Fruit fly (Drosophila melanogaster) whole organism, embryonic: ENCODE measurements around the gene CG9799.
A peak's percentile ranks its signal among the peaks of the same experiment; 100 is the strongest.

Experiments
- Awh ChIP-seq: fragments of 200-800 bp; sonication (Bioruptor generic); IDR thresholded peaks from 2 replicates; pipeline ENCODE4, ENCODE4 v1.3.6; 2022; ENCODE audit warnings: missing biosample characterization, missing genetic modification characterization
- Bdp1 ChIP-seq: fragments of 200-800 bp; sonication (Bioruptor generic); optimal IDR thresholded peaks from 3 replicates; lab custom pipeline; 2016; ENCODE audit warnings: missing biosample characterization, missing genetic modification characterization
- Blimp-1 ChIP-seq: fragments of 200-800 bp; sonication (Bioruptor generic); optimal IDR thresholded peaks from 3 replicates; lab custom pipeline; 2018; ENCODE audit warnings: missing biosample characterization, missing genetic modification characterization, mild to moderate bottlenecking, moderate library complexity, missing genetic modification reagents
- BtbVII ChIP-seq: fragments of 200-800 bp; sonication (Bioruptor generic); optimal IDR thresholded peaks from 3 replicates; lab custom pipeline; 2017; ENCODE audit warnings: missing biosample characterization, mild to moderate bottlenecking, missing genetic modification characterization
- CG11504 ChIP-seq: fragments of 200-800 bp; sonication (Bioruptor generic); optimal IDR thresholded peaks from 3 replicates; lab custom pipeline; 2019; ENCODE audit warnings: missing biosample characterization, mild to moderate bottlenecking, missing genetic modification characterization, moderate library complexity
- CG1529 ChIP-seq: fragments of 200-800 bp; sonication (Bioruptor generic); optimal IDR thresholded peaks from 3 replicates; lab custom pipeline; 2018; ENCODE audit warnings: missing biosample characterization, missing genetic modification characterization
- CG1602 ChIP-seq: fragments of 200-800 bp; sonication (Bioruptor generic); optimal IDR thresholded peaks from 3 replicates; lab custom pipeline; 2016; ENCODE audit warnings: missing biosample characterization, missing genetic modification characterization
- CG17612 ChIP-seq: fragments of 200-800 bp; sonication (Bioruptor generic); IDR thresholded peaks from 2 replicates; pipeline ENCODE4 v1.3.6; 2022; ENCODE audit warnings: missing biosample characterization, missing genetic modification characterization
- CG2875 ChIP-seq: fragments of 200-800 bp; sonication (Bioruptor generic); optimal IDR thresholded peaks from 2 replicates; lab custom pipeline; 2017; ENCODE audit warnings: missing biosample characterization, mild to moderate bottlenecking, missing genetic modification characterization, missing genetic modification reagents
- CG30020 ChIP-seq: fragments of 200-800 bp; optimal IDR thresholded peaks from 2 replicates; lab custom pipeline; 2019; ENCODE audit warnings: missing biosample characterization, mild to moderate bottlenecking, missing genetic modification characterization, moderate library complexity
- CG4404 ChIP-seq: fragments of 200-800 bp; sonication (Bioruptor generic); IDR thresholded peaks from 2 replicates; pipeline ENCODE4 v1.3.6; 2022; ENCODE audit warnings: missing biosample characterization, missing genetic modification characterization
- CG6813 ChIP-seq: fragments of 200-800 bp; sonication (Bioruptor generic); optimal IDR thresholded peaks from 2 replicates; lab custom pipeline; 2017; ENCODE audit warnings: missing biosample characterization, missing genetic modification characterization, mild to moderate bottlenecking, moderate library complexity, missing genetic modification reagents
- CG7271 ChIP-seq: fragments of 200-800 bp; sonication (Bioruptor generic); optimal IDR thresholded peaks from 2 replicates; lab custom pipeline; 2018; ENCODE audit warnings: missing biosample characterization, mild to moderate bottlenecking, missing genetic modification characterization, moderate library complexity
- CG7372 ChIP-seq: fragments of 200-800 bp; sonication (Bioruptor generic); IDR thresholded peaks from 2 replicates; pipeline ENCODE4 v1.3.6; 2022; ENCODE audit warnings: missing biosample characterization, missing genetic modification characterization
- CG8281 ChIP-seq: fragments of 200-800 bp; sonication (Bioruptor generic); optimal IDR thresholded peaks from 2 replicates; lab custom pipeline; 2018; ENCODE audit warnings: missing biosample characterization, mild to moderate bottlenecking, missing genetic modification characterization, moderate library complexity
- CG8359 ChIP-seq: fragments of 200-800 bp; sonication (Bioruptor generic); optimal IDR thresholded peaks from 2 replicates; lab custom pipeline; 2017; ENCODE audit warnings: missing biosample characterization, mild to moderate bottlenecking, missing genetic modification characterization, borderline replicate concordance
- CG9215 ChIP-seq: fragments of 200-800 bp; sonication (Bioruptor generic); IDR thresholded peaks from 2 replicates; pipeline ENCODE4 v1.3.6; 2022; ENCODE audit warnings: missing biosample characterization, missing genetic modification characterization
- CG9609 ChIP-seq: fragments of 200-800 bp; sonication (Bioruptor generic); optimal IDR thresholded peaks from 3 replicates; lab custom pipeline; 2016; ENCODE audit warnings: missing biosample characterization, missing genetic modification characterization
- CkIIα-i1 ChIP-seq: fragments of 200-800 bp; sonication (Bioruptor generic); IDR thresholded peaks from 2 replicates; pipeline ENCODE4 v1.3.6; 2022; ENCODE audit warnings: missing biosample characterization, missing genetic modification characterization
- E2f2 ChIP-seq: fragments of 200-800 bp; sonication (Bioruptor generic); IDR thresholded peaks from 2 replicates; pipeline ENCODE4 v1.3.6; 2022; ENCODE audit warnings: missing biosample characterization, missing genetic modification characterization
- Fer1 ChIP-seq: fragments of 200-800 bp; sonication (Bioruptor generic); optimal IDR thresholded peaks from 2 replicates; lab custom pipeline; 2017; ENCODE audit warnings: missing biosample characterization, mild to moderate bottlenecking, missing genetic modification characterization
- H2.0 ChIP-seq: fragments of 200-800 bp; sonication (Bioruptor generic); IDR thresholded peaks from 2 replicates; pipeline ENCODE4 v1.3.6; 2022; ENCODE audit warnings: missing biosample characterization, missing genetic modification characterization
- HmgZ ChIP-seq: fragments of 200-800 bp; sonication (Bioruptor generic); optimal IDR thresholded peaks from 2 replicates; lab custom pipeline; 2018; ENCODE audit warnings: missing biosample characterization, mild to moderate bottlenecking, missing genetic modification characterization
- Hr51 ChIP-seq, 2 experiments: fragments of 200-800 bp; sonication (Bioruptor generic); optimal IDR thresholded peaks; 2 replicates in 1 of 2; 3 replicates in 1 of 2; lab custom pipeline; 2016 to 2018; ENCODE audit warnings: missing biosample characterization in 2 of 2, missing genetic modification characterization in 2 of 2, mild to moderate bottlenecking in 1 of 2, moderate library complexity in 1 of 2
- Lhr ChIP-seq: fragments of 200-800 bp; sonication (Bioruptor generic); optimal IDR thresholded peaks from 3 replicates; lab custom pipeline; 2017; ENCODE audit warnings: mild to moderate bottlenecking, missing biosample characterization, missing genetic modification reagents, missing genetic modification characterization
- Mad ChIP-seq: fragments of 200-800 bp; sonication (Bioruptor generic); optimal IDR thresholded peaks from 2 replicates; lab custom pipeline; 2016; ENCODE audit warnings: missing biosample characterization, missing genetic modification characterization
- NC2α ChIP-seq: fragments of 200-800 bp; sonication (Bioruptor generic); optimal IDR thresholded peaks from 2 replicates; lab custom pipeline; 2016; ENCODE audit warnings: missing biosample characterization, missing genetic modification characterization
- Neu2 ChIP-seq: fragments of 200-800 bp; sonication (Bioruptor generic); optimal IDR thresholded peaks from 3 replicates; lab custom pipeline; 2016; ENCODE audit warnings: missing biosample characterization, missing genetic modification characterization, borderline replicate concordance
- Nf-YB ChIP-seq: fragments of 200-800 bp; sonication (Bioruptor generic); optimal IDR thresholded peaks from 3 replicates; lab custom pipeline; 2019; ENCODE audit warnings: missing biosample characterization, mild to moderate bottlenecking, missing genetic modification characterization, moderate library complexity
- Opbp ChIP-seq: fragments of 200-800 bp; sonication (Bioruptor generic); IDR thresholded peaks from 3 replicates; pipeline ENCODE4 v1.3.6; 2022; ENCODE audit warnings: missing biosample characterization, missing genetic modification characterization; ENCODE audit not compliant: partially characterized antibody
- Poxn ChIP-seq: fragments of 200-800 bp; sonication (Bioruptor generic); IDR thresholded peaks from 2 replicates; pipeline ENCODE4 v1.3.6; 2022; ENCODE audit warnings: missing biosample characterization, missing genetic modification characterization
- emc ChIP-seq: fragments of 200-800 bp; sonication (Bioruptor generic); optimal IDR thresholded peaks from 2 replicates; lab custom pipeline; 2016; ENCODE audit warnings: missing biosample characterization, missing genetic modification characterization
- klu ChIP-seq: fragments of 200-800 bp; sonication (Bioruptor generic); IDR thresholded peaks from 2 replicates; pipeline ENCODE4 v1.3.6; 2022; ENCODE audit warnings: missing biosample characterization, missing genetic modification characterization
- lov ChIP-seq, 2 experiments: fragments of 200-800 bp in 1 of 2; fragments of >200 bp in 1 of 2; sonication (Bioruptor generic) in 1 of 2; IDR thresholded peaks in 1 of 2; optimal IDR thresholded peaks in 1 of 2; 2 replicates in 1 of 2; 3 replicates in 1 of 2; pipeline versions ENCODE4 v1.3.6 to Lab custom; 2017 to 2022; ENCODE audit warnings: missing biosample characterization in 1 of 2, missing genetic modification characterization in 1 of 2
- nmo ChIP-seq: fragments of 200-800 bp; sonication (Bioruptor generic); optimal IDR thresholded peaks from 2 replicates; lab custom pipeline; 2018; ENCODE audit warnings: missing biosample characterization, mild to moderate bottlenecking, missing genetic modification characterization, moderate library complexity
- onecut ChIP-seq: fragments of 200-800 bp; sonication (Bioruptor generic); IDR thresholded peaks from 2 replicates; pipeline ENCODE4 v1.3.6; 2022; ENCODE audit warnings: missing biosample characterization, missing genetic modification characterization
- p53 ChIP-seq: fragments of 200-800 bp; sonication (Bioruptor generic); optimal IDR thresholded peaks from 2 replicates; lab custom pipeline; 2016; ENCODE audit warnings: missing biosample characterization, missing genetic modification characterization
- pan ChIP-seq, 4 experiments: fragments of >200 bp in 3 of 4; fragments of 200-800 bp in 1 of 4; sonication (Bioruptor generic) in 1 of 4; optimal IDR thresholded peaks in 3 of 4; IDR thresholded peaks in 1 of 4; 2 replicates each; pipeline versions ENCODE4 v1.3.6 to Lab custom; 2017 to 2022; ENCODE audit warnings: missing biosample characterization in 2 of 4, missing genetic modification characterization in 2 of 4, mixed read lengths in 1 of 4
- phol ChIP-seq: fragments of 200-800 bp; sonication (Bioruptor generic); optimal IDR thresholded peaks from 3 replicates; lab custom pipeline; 2018; ENCODE audit warnings: missing biosample characterization, mild to moderate bottlenecking, missing genetic modification characterization, moderate library complexity
- prd ChIP-seq, 3 experiments: fragments of >200 bp in 2 of 3; fragments of 200-800 bp in 1 of 3; sonication (Bioruptor generic) in 1 of 3; optimal IDR thresholded peaks in 2 of 3; IDR thresholded peaks in 1 of 3; 2 replicates in 2 of 3; 3 replicates in 1 of 3; pipeline versions ENCODE4 v1.3.6 to Lab custom; 2017 to 2022; ENCODE audit warnings: missing biosample characterization in 1 of 3, missing genetic modification characterization in 1 of 3
- run ChIP-seq: fragments of 200-800 bp; sonication (Bioruptor generic); optimal IDR thresholded peaks from 3 replicates; lab custom pipeline; 2018; ENCODE audit warnings: missing biosample characterization, mild to moderate bottlenecking, missing genetic modification characterization
- scrt ChIP-seq: fragments of 200-800 bp; sonication (Bioruptor generic); optimal IDR thresholded peaks from 2 replicates; lab custom pipeline; 2018; ENCODE audit warnings: missing biosample characterization, mild to moderate bottlenecking, missing genetic modification characterization, moderate library complexity
- tgo ChIP-seq: fragments of 200-800 bp; sonication (Bioruptor generic); IDR thresholded peaks from 3 replicates; pipeline ENCODE4 v1.3.6; 2022; ENCODE audit warnings: missing biosample characterization, missing genetic modification characterization
- tio ChIP-seq: fragments of 200-800 bp; sonication (Bioruptor generic); optimal IDR thresholded peaks from 2 replicates; lab custom pipeline; 2017; ENCODE audit warnings: missing biosample characterization, missing genetic modification characterization, inconsistent platforms
- toy ChIP-seq: fragments of 200-800 bp; sonication (Bioruptor generic); IDR thresholded peaks from 2 replicates; pipeline ENCODE4 v1.3.6; 2022; ENCODE audit warnings: missing biosample characterization, missing genetic modification characterization
- zfh2 ChIP-seq: fragments of 200-800 bp; sonication (Bioruptor generic); optimal IDR thresholded peaks from 2 replicates; lab custom pipeline; 2016; ENCODE audit warnings: missing biosample characterization, missing genetic modification characterization

The CG9799 gene

DNA sequence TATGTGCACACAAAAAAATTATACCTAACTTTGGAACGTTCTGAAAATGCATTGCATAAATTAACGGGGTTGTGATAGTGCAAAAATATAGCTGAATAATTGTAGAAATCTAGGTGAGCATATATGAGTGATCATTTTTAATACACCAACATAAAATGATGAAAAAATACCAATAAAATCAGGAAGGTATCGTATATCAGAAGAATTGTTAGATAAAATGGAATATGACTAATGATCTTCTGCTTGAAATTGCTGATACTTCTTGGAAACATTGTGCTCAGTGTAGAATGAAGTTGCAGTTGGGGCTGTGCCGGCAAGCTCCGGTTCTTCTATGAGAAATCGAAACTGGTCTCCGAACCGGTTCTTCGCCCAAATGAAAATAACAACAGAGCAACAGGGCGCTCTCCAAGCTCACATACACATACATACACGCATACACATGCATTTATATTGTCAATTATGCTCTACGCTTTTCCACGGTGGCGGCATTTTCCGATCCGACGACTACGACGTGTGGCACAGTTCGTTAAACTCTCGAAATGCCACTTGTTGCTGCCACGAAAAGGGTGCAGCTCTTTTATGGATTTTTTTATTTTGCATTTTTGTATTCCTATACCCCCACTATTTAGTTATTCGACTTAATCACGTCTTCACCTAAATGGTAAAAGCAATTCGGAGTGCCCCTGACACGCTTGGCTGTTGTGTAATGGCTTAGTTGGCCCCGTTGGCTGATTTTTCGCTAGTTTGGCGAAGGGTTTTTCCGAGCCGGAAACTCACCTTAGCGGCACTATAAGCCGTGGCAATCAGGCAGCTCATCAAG, 12.6 kb upstream of the CG9799 start (continued):
- peak; percentile 73 for TF ChIP-seq CG6813 (GFP tag; lab: Kevin White, UChicago)
- peak; percentile 80 for TF ChIP-seq Mad (GFP tag; lab: Kevin White, UChicago)
- peak; percentile 86 to 93 for TF ChIP-seq Hr51 (GFP tag; optimal IDR thresholded peaks at IDR 0.05; lab: Kevin White, UChicago)
- TF ChIP-seq CG2875 (GFP tag; lab: Kevin White, UChicago) = peak; percentile 86
- TF ChIP-seq H2.0 = peak; percentile 79
- TF ChIP-seq CG17612 = peak; percentile 54
- TF ChIP-seq CG8359 (GFP tag; lab: Kevin White, UChicago) = peak; percentile 68
- TF ChIP-seq run = peak; percentile 73
- peak; percentile 69 for TF ChIP-seq CG30020
- peak; percentile 90 for TF ChIP-seq CG11504 (tag; lab: Kevin White, UChicago)
- peak; percentile 77 for TF ChIP-seq CG8281 (tag; lab: Kevin White, UChicago)
- peak; percentile 79 for TF ChIP-seq CG9215 (GFP tag; lab: Robert Waterston, UW)
- TF ChIP-seq zfh2 = peak; percentile 86
- TF ChIP-seq scrt (GFP tag; lab: Kevin White, UChicago) = peak; percentile 42
- peak; percentile 80 for TF ChIP-seq NC2α (GFP tag; lab: Kevin White, UChicago)
- peak; percentile 31 for TF ChIP-seq emc (GFP tag; lab: Kevin White, UChicago)
- TF ChIP-seq CG7372 (GFP tag; lab: Robert Waterston, UW) = peak; percentile 79
- peak; percentile 79 for TF ChIP-seq p53 (GFP tag; lab: Kevin White, UChicago)
- TF ChIP-seq tgo (GFP tag; lab: Robert Waterston, UW) = peak; percentile 88
- peak; percentile 90 for TF ChIP-seq HmgZ (tag; lab: Kevin White, UChicago)
- peak; percentile 39; the same call in 1 of the 2 replicates for TF ChIP-seq Poxn (GFP tag; lab: Robert Waterston, UW)
- no peak for TF ChIP-seq prd (optimal IDR thresholded peaks at IDR 0.05; lab: Kevin White, UChicago)
- peak; percentile 89 for TF ChIP-seq prd (GFP tag; IDR thresholded peaks at IDR 0.05; lab: Robert Waterston, UW)
- peak; percentile 68 for TF ChIP-seq E2f2 (GFP tag; lab: Robert Waterston, UW)
- TF ChIP-seq CG1529 (GFP tag; lab: Kevin White, UChicago) = peak; percentile 89
- peak; percentile 92 for TF ChIP-seq Blimp-1
- peak; percentile 81 for TF ChIP-seq klu (GFP tag; lab: Robert Waterston, UW)
- peak; percentile 9 for TF ChIP-seq Neu2 (GFP tag; lab: Kevin White, UChicago)
- peak; percentile 53; the same call in 1 of the 2 replicates for TF ChIP-seq toy (GFP tag; lab: Robert Waterston, UW)
- TF ChIP-seq phol (tag; lab: Kevin White, UChicago) = peak; percentile 92
- TF ChIP-seq Opbp = no peak
- TF ChIP-seq Fer1 (GFP tag; lab: Kevin White, UChicago) = peak; percentile 82
- peak; percentile 79 for TF ChIP-seq Bdp1 (GFP tag; lab: Kevin White, UChicago)
- 0 out of 2 replicates have a peak, but pooled peaks have one; percentile 21 for TF ChIP-seq CkIIα-i1
- peak; percentile 80 for TF ChIP-seq CG4404 (GFP tag; lab: Robert Waterston, UW)
- TF ChIP-seq pan (optimal IDR thresholded peaks at IDR 0.05; lab: Kevin White, UChicago) = no peak
- TF ChIP-seq pan (GFP tag; optimal IDR thresholded peaks at IDR 0.05 in 1 of 2, IDR thresholded peaks at IDR 0.05 in 1 of 2) = peak in 1 of 2 experiments; percentile 83
- TF ChIP-seq BtbVII (GFP tag; lab: Kevin White, UChicago) = peak; percentile 75
- TF ChIP-seq lov (optimal IDR thresholded peaks at IDR 0.05; lab: Kevin White, UChicago) = no peak
- TF ChIP-seq lov (GFP tag; IDR thresholded peaks at IDR 0.05; lab: Robert Waterston, UW) = no peak; the same call in 2 of the 3 replicates
- peak; percentile 78 for TF ChIP-seq Lhr (GFP tag; lab: Kevin White, UChicago)
- peak; percentile 43 for TF ChIP-seq CG7271
- peak; percentile 94 for TF ChIP-seq nmo
- TF ChIP-seq Awh (GFP tag; lab: Robert Waterston, UW) = peak; percentile 74
- peak; percentile 53 for TF ChIP-seq onecut
- peak; percentile 80 for TF ChIP-seq Nf-YB (GFP tag; lab: Kevin White, UChicago)
- peak; percentile 88 for TF ChIP-seq CG9609
- peak; percentile 91 for TF ChIP-seq CG1602
- peak; percentile 92 for TF ChIP-seq tio (GFP tag; lab: Kevin White, UChicago)
